Worm (Caenorhabditis elegans) whole organism, young adult: Measurements from ENCODE around the gene C56A3.6.

ENCODE experiments used
- B0035.1 ChIP-seq: sonication (generic microtip); optimal IDR thresholded peaks from 2 replicates; lab custom pipeline; 2016; ENCODE audit warnings: missing genetic modification characterization, mild to moderate bottlenecking, missing compliant biosample characterization, missing genotype, missing genetic modification reagents
- B0261.1 ChIP-seq: sonication (generic microtip); optimal IDR thresholded peaks from 2 replicates; lab custom pipeline; 2016; ENCODE audit warnings: mild to moderate bottlenecking, missing genetic modification characterization, moderate library complexity, missing compliant biosample characterization
- B0336.3 ChIP-seq: fragments of 200-800 bp; sonication (Bioruptor generic); IDR thresholded peaks from 2 replicates; pipeline ENCODE4 v1.3.6; 2022; ENCODE audit warnings: missing genetic modification characterization, missing compliant biosample characterization
- C06A6.2 ChIP-seq: fragments of 200-800 bp; sonication (Bioruptor generic); conservative IDR thresholded peaks from 2 replicates; pipeline ENCODE4 v1.3.6; 2022; ENCODE audit warnings: missing genetic modification characterization, missing compliant biosample characterization
- D2030.7 ChIP-seq: fragments of 200-800 bp; sonication (Bioruptor generic); IDR thresholded peaks from 2 replicates; pipeline ENCODE4 v1.3.6; 2022; ENCODE audit warnings: missing genetic modification reagents, missing genetic modification characterization, missing compliant biosample characterization
- F10E7.11 ChIP-seq: sonication (generic microtip); optimal IDR thresholded peaks from 2 replicates; lab custom pipeline; 2017; ENCODE audit warnings: mild to moderate bottlenecking, missing genetic modification characterization, moderate library complexity, missing compliant biosample characterization
- F22D6.2 ChIP-seq: sonication (generic microtip); optimal IDR thresholded peaks from 2 replicates; lab custom pipeline; 2016; ENCODE audit warnings: mild to moderate bottlenecking, missing genetic modification characterization, missing compliant biosample characterization
- F39B2.1 ChIP-seq: fragments of 200-800 bp; sonication (Bioruptor generic); IDR thresholded peaks from 2 replicates; pipeline ENCODE4 v1.3.6; 2022; ENCODE audit warnings: missing genetic modification reagents, missing genetic modification characterization, missing compliant biosample characterization
- F49E8.2 ChIP-seq: sonication (generic microtip); optimal IDR thresholded peaks from 3 replicates; lab custom pipeline; 2017; ENCODE audit warnings: missing genetic modification characterization, mild to moderate bottlenecking, missing compliant biosample characterization, antibody characterized with exemption, moderate library complexity; ENCODE audit not compliant: insufficient read depth
- F52B5.7 ChIP-seq: sonication (generic microtip); optimal IDR thresholded peaks from 2 replicates; lab custom pipeline; 2016; ENCODE audit warnings: mild to moderate bottlenecking, missing genetic modification characterization, missing compliant biosample characterization
- F55B11.4 ChIP-seq: sonication (generic microtip); optimal IDR thresholded peaks from 2 replicates; lab custom pipeline; 2016; ENCODE audit warnings: missing compliant biosample characterization, missing genetic modification characterization, borderline replicate concordance; ENCODE audit not compliant: insufficient read depth
- K11D2.4 ChIP-seq: fragments of 200-800 bp; sonication (Bioruptor generic); IDR thresholded peaks from 2 replicates; pipeline ENCODE4 v1.3.6; 2022; ENCODE audit warnings: missing genetic modification reagents, missing genetic modification characterization, missing compliant biosample characterization
- K12H6.12 ChIP-seq: fragments of 200-800 bp; sonication (Bioruptor generic); optimal IDR thresholded peaks from 2 replicates; lab custom pipeline; 2018; ENCODE audit warnings: mild to moderate bottlenecking, missing genetic modification characterization, missing compliant biosample characterization
- Y67H2A.10 ChIP-seq: fragments of 200-800 bp; sonication (Bioruptor generic); conservative IDR thresholded peaks from 2 replicates; pipeline ENCODE4 v1.3.6; 2022; ENCODE audit warnings: missing genetic modification reagents, missing genetic modification characterization, missing compliant biosample characterization
- ZK185.1 ChIP-seq: sonication (generic microtip); optimal IDR thresholded peaks from 2 replicates; lab custom pipeline; 2016; ENCODE audit warnings: mild to moderate bottlenecking, missing genetic modification characterization, missing compliant biosample characterization; ENCODE audit not compliant: poor library complexity, severe bottlenecking
- aptf-2 ChIP-seq: fragments of 200-800 bp; sonication (Bioruptor generic); conservative IDR thresholded peaks from 2 replicates; pipeline ENCODE4 v1.3.6; 2022; ENCODE audit warnings: missing genetic modification reagents, missing genetic modification characterization, missing compliant biosample characterization
- atf-7 ChIP-seq: sonication (generic microtip); optimal IDR thresholded peaks from 2 replicates; lab custom pipeline; 2017; ENCODE audit warnings: mild to moderate bottlenecking, missing genetic modification characterization, missing compliant biosample characterization
- attf-3 ChIP-seq: fragments of 200-800 bp; sonication (Bioruptor generic); conservative IDR thresholded peaks from 2 replicates; pipeline ENCODE4 v1.3.6; 2022; ENCODE audit warnings: missing genetic modification reagents, missing genetic modification characterization, missing compliant biosample characterization
- attf-5 ChIP-seq: fragments of 200-800 bp; sonication (Bioruptor generic); optimal IDR thresholded peaks from 2 replicates; lab custom pipeline; 2018; ENCODE audit warnings: mild to moderate bottlenecking, missing genetic modification characterization, missing compliant biosample characterization
- cebp-1 ChIP-seq, 2 experiments: fragments of 200-800 bp in 1 of 2; sonication (Bioruptor generic) in 1 of 2; sonication (generic microtip) in 1 of 2; IDR thresholded peaks in 1 of 2; optimal IDR thresholded peaks in 1 of 2; 2 replicates each; pipeline versions ENCODE4 v1.3.6 to Lab custom; 2017 to 2022; ENCODE audit warnings: missing compliant biosample characterization in 2 of 2, missing genetic modification characterization in 2 of 2, mild to moderate bottlenecking in 1 of 2, missing genetic modification reagents in 1 of 2, moderate library complexity in 1 of 2
- cebp-2 ChIP-seq: fragments of 200-800 bp; sonication (Bioruptor generic); IDR thresholded peaks from 2 replicates; pipeline ENCODE4 v1.3.6; 2022; ENCODE audit warnings: missing genetic modification characterization, missing compliant biosample characterization
- ceh-100 ChIP-seq: fragments of 200-800 bp; sonication (Bioruptor generic); IDR thresholded peaks from 2 replicates; pipeline ENCODE4 v1.3.6; 2022; ENCODE audit warnings: missing genetic modification reagents, missing genetic modification characterization, missing compliant biosample characterization
- dox-1 ChIP-seq: fragments of 200-800 bp; sonication (Bioruptor generic); IDR thresholded peaks from 2 replicates; pipeline ENCODE4 v1.3.6; 2022; ENCODE audit warnings: missing genetic modification reagents, missing genetic modification characterization, missing compliant biosample characterization
- efl-1 ChIP-seq: fragments of 150-350 bp; optimal IDR thresholded peaks from 2 replicates; lab custom pipeline; 2014; ENCODE audit warnings: missing biosample characterization, missing genetic modification reagents, missing genetic modification characterization
- egl-44 ChIP-seq: fragments of 200-800 bp; sonication (Bioruptor generic); IDR thresholded peaks from 2 replicates; pipeline ENCODE4 v1.3.6; 2022; ENCODE audit warnings: missing genetic modification reagents, missing genetic modification characterization, missing compliant biosample characterization
- ekl-4 ChIP-seq: fragments of 200-800 bp; sonication (Bioruptor generic); IDR thresholded peaks from 2 replicates; pipeline ENCODE4 v1.3.6; 2022; ENCODE audit warnings: missing genetic modification reagents, missing genetic modification characterization, missing compliant biosample characterization
- ets-4 ChIP-seq: fragments of 200-800 bp; sonication (Bioruptor generic); optimal IDR thresholded peaks from 2 replicates; lab custom pipeline; 2018; ENCODE audit warnings: mild to moderate bottlenecking, missing genetic modification characterization, missing compliant biosample characterization
- let-607 ChIP-seq, 2 experiments: fragments of 200-800 bp in 1 of 2; sonication (Bioruptor generic) in 1 of 2; sonication (generic microtip) in 1 of 2; optimal IDR thresholded peaks; 2 replicates each; lab custom pipeline; 2016 to 2018; ENCODE audit warnings: mild to moderate bottlenecking in 2 of 2, missing compliant biosample characterization in 2 of 2, missing genetic modification characterization in 2 of 2, moderate library complexity in 2 of 2, missing genotype in 1 of 2
- lin-26 ChIP-seq: fragments of 200-800 bp; sonication (Bioruptor generic); IDR thresholded peaks from 2 replicates; pipeline ENCODE4 v1.3.6; 2022; ENCODE audit warnings: missing genetic modification reagents, missing genetic modification characterization, missing compliant biosample characterization
- lin-35 ChIP-seq, 3 experiments: fragments of 150-350 bp in 2 of 3; sonication (generic microtip) in 1 of 3; optimal IDR thresholded peaks; 2 replicates each; lab custom pipeline; 2014 to 2018; ENCODE audit warnings: missing biosample characterization in 3 of 3, missing genetic modification characterization in 3 of 3, missing genetic modification reagents in 3 of 3
- lin-40 ChIP-seq: sonication (generic microtip); optimal IDR thresholded peaks from 2 replicates; lab custom pipeline; 2016; ENCODE audit warnings: missing genetic modification characterization, mild to moderate bottlenecking, missing compliant biosample characterization, missing genotype, missing genetic modification reagents
- lsl-1 ChIP-seq: fragments of 200-800 bp; sonication (Bioruptor generic); optimal IDR thresholded peaks from 2 replicates; lab custom pipeline; 2018; ENCODE audit warnings: mild to moderate bottlenecking, missing genetic modification characterization, moderate library complexity, missing compliant biosample characterization
- madf-10 ChIP-seq: sonication (generic microtip); optimal IDR thresholded peaks from 2 replicates; lab custom pipeline; 2016; ENCODE audit warnings: mild to moderate bottlenecking, missing genetic modification characterization, missing compliant biosample characterization
- madf-6 ChIP-seq: fragments of 200-800 bp; sonication (Bioruptor generic); IDR thresholded peaks from 2 replicates; pipeline ENCODE4 v1.3.6; 2022; ENCODE audit warnings: missing genetic modification reagents, missing genetic modification characterization, missing compliant biosample characterization
- madf-8 ChIP-seq: fragments of 200-800 bp; sonication (Bioruptor generic); conservative IDR thresholded peaks from 2 replicates; pipeline ENCODE4 v1.3.6; 2022; ENCODE audit warnings: missing genetic modification reagents, missing genetic modification characterization, missing compliant biosample characterization
- nfya-2 ChIP-seq: fragments of 200-800 bp; sonication (Bioruptor generic); IDR thresholded peaks from 2 replicates; pipeline ENCODE4 v1.3.6; 2022; ENCODE audit warnings: missing genetic modification reagents, missing genetic modification characterization, missing compliant biosample characterization
- nhr-80 ChIP-seq: sonication (generic microtip); optimal IDR thresholded peaks from 2 replicates; lab custom pipeline; 2016; ENCODE audit warnings: missing genetic modification characterization, missing compliant biosample characterization
- nhr-90 ChIP-seq: sonication (generic microtip); optimal IDR thresholded peaks from 2 replicates; lab custom pipeline; 2016; ENCODE audit warnings: missing genotype, mild to moderate bottlenecking, missing genetic modification characterization, missing compliant biosample characterization
- rcor-1 ChIP-seq: fragments of 200-800 bp; sonication (Bioruptor generic); IDR thresholded peaks from 2 replicates; pipeline ENCODE4 v1.3.6; 2022; ENCODE audit warnings: missing genetic modification reagents, missing genetic modification characterization, missing compliant biosample characterization
- tbp1 ChIP-seq: fragments of 200-800 bp; sonication (Bioruptor generic); optimal IDR thresholded peaks from 2 replicates; lab custom pipeline; 2018; ENCODE audit warnings: mild to moderate bottlenecking, missing genetic modification characterization, missing compliant biosample characterization
- tbx-9 ChIP-seq: sonication (generic microtip); optimal IDR thresholded peaks from 2 replicates; lab custom pipeline; 2016; ENCODE audit warnings: borderline replicate concordance, missing genetic modification characterization, inconsistent platforms, missing compliant biosample characterization
- unc-130 ChIP-seq: sonication (generic microtip); optimal IDR thresholded peaks from 2 replicates; lab custom pipeline; 2016; ENCODE audit warnings: missing genetic modification reagents, missing genetic modification characterization, missing compliant biosample characterization
- xnd-1 ChIP-seq: sonication (generic microtip); optimal IDR thresholded peaks from 2 replicates; lab custom pipeline; 2016; ENCODE audit warnings: missing genotype, missing genetic modification reagents, missing genetic modification characterization, missing compliant biosample characterization
- ztf-22 ChIP-seq: fragments of 200-800 bp; sonication (Bioruptor generic); optimal IDR thresholded peaks from 2 replicates; lab custom pipeline; 2018; ENCODE audit warnings: mild to moderate bottlenecking, missing genetic modification characterization, moderate library complexity, missing compliant biosample characterization
- ztf-28 ChIP-seq: fragments of 200-800 bp; sonication (Bioruptor generic); IDR thresholded peaks from 2 replicates; pipeline ENCODE4 v1.3.6; 2022; ENCODE audit warnings: missing genetic modification reagents, missing genetic modification characterization, missing compliant biosample characterization
- ztf-3 ChIP-seq: fragments of 200-800 bp; sonication (Bioruptor generic); optimal IDR thresholded peaks from 2 replicates; lab custom pipeline; 2018; ENCODE audit warnings: mild to moderate bottlenecking, missing genetic modification characterization, missing compliant biosample characterization

C56A3.6 gene

DNA sequence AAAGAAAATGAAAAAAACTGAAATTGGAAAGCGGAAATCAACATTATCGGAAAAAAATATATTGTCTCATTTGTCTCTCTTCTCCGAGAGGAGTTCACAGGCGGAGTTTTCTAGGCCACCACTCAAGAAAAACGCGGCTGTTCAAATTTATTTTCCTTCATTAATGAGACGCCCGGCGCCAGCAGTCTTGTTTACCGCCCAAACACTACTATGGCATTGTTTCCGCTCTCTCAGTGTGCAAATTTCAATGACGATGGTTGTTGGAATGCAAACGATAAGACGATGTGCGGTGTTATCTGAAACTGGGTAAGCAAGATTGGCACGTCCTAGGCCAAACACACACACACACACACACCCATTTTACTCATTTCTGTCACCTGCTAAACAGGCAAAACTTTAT, 549 bp upstream of the C56A3.6 start, which contains the start of gene cav-2 (continued):
- TF ChIP-seq attf-3 (GFP tag; lab: Robert Waterston, UW) = peak; percentile 58
- no peak for TF ChIP-seq F55B11.4 (tag; lab: Kevin White, UChicago)
- TF ChIP-seq Y67H2A.10 = 0 out of 2 replicates have a peak, but pooled peaks have one; percentile 52
- TF ChIP-seq B0261.1 = no peak
- TF ChIP-seq madf-6 (GFP tag; lab: Robert Waterston, UW) = peak; percentile 69
- TF ChIP-seq ZK185.1 (tag; lab: Kevin White, UChicago) = peak; percentile 89
- TF ChIP-seq attf-5 = peak; percentile 78
- no peak for TF ChIP-seq cebp-2 (GFP tag; lab: Robert Waterston, UW)
- TF ChIP-seq B0035.1 (tag; lab: Kevin White, UChicago) = peak; percentile 88
- 0 out of 2 replicates have a peak, but pooled peaks have one; percentile 57 for TF ChIP-seq cebp-1 (GFP tag; IDR thresholded peaks at IDR 0.05; lab: Robert Waterston, UW)
- peak; percentile 66 for TF ChIP-seq cebp-1 (tag; optimal IDR thresholded peaks at IDR 0.05; lab: Kevin White, UChicago)
- peak; percentile 36 for TF ChIP-seq lsl-1
- TF ChIP-seq madf-10 (tag; lab: Kevin White, UChicago) = peak; percentile 27
- TF ChIP-seq B0336.3 (GFP tag; lab: Robert Waterston, UW) = peak; percentile 61; the same call in 1 of the 2 replicates
- peak; percentile 74 for TF ChIP-seq efl-1 (GFP tag; lab: Kevin White, UChicago)
- no peak for TF ChIP-seq F39B2.1 (GFP tag; lab: Robert Waterston, UW)
- TF ChIP-seq unc-130 (GFP tag; lab: Kevin White, UChicago) = peak; percentile 97
- TF ChIP-seq F22D6.2 (tag; lab: Kevin White, UChicago) = peak; percentile 36
- peak; percentile 51 for TF ChIP-seq K12H6.12 (tag; lab: Kevin White, UChicago)
- TF ChIP-seq D2030.7 = peak; percentile 41
- peak; percentile 45 for TF ChIP-seq madf-8 (GFP tag; lab: Robert Waterston, UW)
- TF ChIP-seq lin-35 (GFP tag; optimal IDR thresholded peaks at IDR 0.05; lab: Kevin White, UChicago) = peak in 2 of 3 experiments; percentile 77 to 88
- 0 out of 2 replicates have a peak, but pooled peaks have one; percentile 25 for TF ChIP-seq aptf-2 (GFP tag; lab: Robert Waterston, UW)
- peak; percentile 71 for TF ChIP-seq rcor-1
- TF ChIP-seq nhr-80 (tag; lab: Kevin White, UChicago) = peak; percentile 95
- TF ChIP-seq egl-44 (GFP tag; lab: Robert Waterston, UW) = peak; percentile 33; the same call in 1 of the 2 replicates
- peak; percentile 74 for TF ChIP-seq atf-7
- peak; percentile 83 for TF ChIP-seq dox-1 (GFP tag; lab: Robert Waterston, UW)
- TF ChIP-seq nhr-90 (tag; lab: Kevin White, UChicago) = no peak
- TF ChIP-seq lin-40 = peak; percentile 72
- TF ChIP-seq ekl-4 = 0 out of 2 replicates have a peak, but pooled peaks have one; percentile 52
- TF ChIP-seq tbx-9 (tag; lab: Kevin White, UChicago) = no peak
- TF ChIP-seq ztf-3 = peak; percentile 20
- TF ChIP-seq F49E8.2 (tag; lab: Kevin White, UChicago) = no peak
- 0 out of 2 replicates have a peak, but pooled peaks have one; percentile 51 for TF ChIP-seq ztf-28 (GFP tag; lab: Robert Waterston, UW)
- peak; percentile 22 to 68 for TF ChIP-seq let-607 (tag; optimal IDR thresholded peaks at IDR 0.05; lab: Kevin White, UChicago)
- no peak for TF ChIP-seq lin-26 (GFP tag; lab: Robert Waterston, UW)
- TF ChIP-seq F52B5.7 = no peak
- TF ChIP-seq ceh-100 (GFP tag; lab: Robert Waterston, UW) = 0 out of 2 replicates have a peak, but pooled peaks have one; percentile 45
- 0 out of 2 replicates have a peak, but pooled peaks have one; percentile 28 for TF ChIP-seq C06A6.2 (GFP tag; lab: Robert Waterston, UW)
- TF ChIP-seq F10E7.11 = no peak
- TF ChIP-seq nfya-2 = no peak
- peak; percentile 4 for TF ChIP-seq tbp1 (GFP tag; lab: Kevin White, UChicago)
- peak; percentile 4 for TF ChIP-seq xnd-1 (tag; lab: Kevin White, UChicago)
- peak; percentile 98 for TF ChIP-seq ets-4
- TF ChIP-seq K11D2.4 (GFP tag; lab: Robert Waterston, UW) = no peak
- TF ChIP-seq ztf-22 (GFP tag; lab: Kevin White, UChicago) = peak; percentile 49
